Fruit fly (Drosophila melanogaster) whole organism, embryonic: ENCODE measurements around the gene prd1.

Source experiments
- Asciz ChIP-seq: fragments of 200-800 bp; sonication (Bioruptor generic); optimal IDR thresholded peaks from 2 replicates; lab custom pipeline; 2017; ENCODE audit warnings: missing biosample characterization, mild to moderate bottlenecking, missing genetic modification characterization, missing genetic modification reagents
- Bdp1 ChIP-seq: fragments of 200-800 bp; sonication (Bioruptor generic); optimal IDR thresholded peaks from 3 replicates; lab custom pipeline; 2016; ENCODE audit warnings: missing biosample characterization, missing genetic modification characterization
- CG10321 ChIP-seq: fragments of 200-800 bp; sonication (Bioruptor generic); IDR thresholded peaks from 2 replicates; pipeline ENCODE4 v1.3.6; 2022; ENCODE audit warnings: missing biosample characterization, missing genetic modification characterization
- CG12299 ChIP-seq: fragments of 200-800 bp; sonication (Bioruptor generic); optimal IDR thresholded peaks from 2 replicates; lab custom pipeline; 2018; ENCODE audit warnings: missing biosample characterization, mild to moderate bottlenecking, missing genetic modification characterization
- CG12391 ChIP-seq: fragments of 200-800 bp; sonication (Bioruptor generic); optimal IDR thresholded peaks from 3 replicates; lab custom pipeline; 2018; ENCODE audit warnings: missing biosample characterization, mild to moderate bottlenecking, missing genetic modification characterization, moderate library complexity
- CG12942 ChIP-seq: fragments of 200-800 bp; sonication (Bioruptor generic); optimal IDR thresholded peaks from 3 replicates; lab custom pipeline; 2016; ENCODE audit warnings: missing biosample characterization, missing genetic modification characterization
- CG14441 ChIP-seq: fragments of 200-800 bp; sonication (Bioruptor generic); IDR thresholded peaks from 2 replicates; pipeline ENCODE4 v1.3.6; 2022; ENCODE audit warnings: missing biosample characterization, missing genetic modification characterization
- CG15696 ChIP-seq: fragments of 200-800 bp; sonication (Bioruptor generic); optimal IDR thresholded peaks from 2 replicates; lab custom pipeline; 2019; ENCODE audit warnings: missing biosample characterization, mild to moderate bottlenecking, missing genetic modification characterization, moderate library complexity
- CG16779 ChIP-seq: fragments of 200-800 bp; sonication (Bioruptor generic); IDR thresholded peaks from 2 replicates; pipeline ENCODE4 v1.3.6; 2022; ENCODE audit warnings: missing biosample characterization, missing genetic modification characterization
- CG17612 ChIP-seq: fragments of 200-800 bp; sonication (Bioruptor generic); IDR thresholded peaks from 2 replicates; pipeline ENCODE4 v1.3.6; 2022; ENCODE audit warnings: missing biosample characterization, missing genetic modification characterization
- CG1792 ChIP-seq: fragments of 200-800 bp; sonication (Bioruptor generic); optimal IDR thresholded peaks from 2 replicates; lab custom pipeline; 2016; ENCODE audit warnings: missing biosample characterization, missing genetic modification characterization
- CG18262 ChIP-seq: fragments of 200-800 bp; optimal IDR thresholded peaks from 3 replicates; lab custom pipeline; 2019; ENCODE audit warnings: missing biosample characterization, mild to moderate bottlenecking, missing genetic modification characterization, moderate library complexity
- CG2120 ChIP-seq: fragments of 200-800 bp; sonication (Bioruptor generic); optimal IDR thresholded peaks from 3 replicates; lab custom pipeline; 2016; ENCODE audit warnings: missing biosample characterization, missing genetic modification characterization
- CG2129 ChIP-seq: fragments of 200-800 bp; sonication (Bioruptor generic); IDR thresholded peaks from 2 replicates; pipeline ENCODE4 v1.3.6; 2022; ENCODE audit warnings: missing biosample characterization, missing genetic modification characterization; ENCODE audit not compliant: partially characterized antibody
- CG30403 ChIP-seq: fragments of 200-800 bp; sonication (Bioruptor generic); optimal IDR thresholded peaks from 3 replicates; lab custom pipeline; 2016; ENCODE audit warnings: missing biosample characterization, missing genetic modification characterization
- CG3726 ChIP-seq: fragments of 200-800 bp; sonication (Bioruptor generic); IDR thresholded peaks from 3 replicates; pipeline ENCODE4, ENCODE4 v1.3.6; 2022; ENCODE audit warnings: missing biosample characterization, missing genetic modification characterization
- CG4282 ChIP-seq: fragments of 200-800 bp; sonication (Bioruptor generic); optimal IDR thresholded peaks from 2 replicates; lab custom pipeline; 2016; ENCODE audit warnings: missing biosample characterization, missing genetic modification characterization
- CG4707 ChIP-seq: fragments of 200-800 bp; sonication (Bioruptor generic); optimal IDR thresholded peaks from 2 replicates; lab custom pipeline; 2018; ENCODE audit warnings: missing biosample characterization, mild to moderate bottlenecking, missing genetic modification characterization, moderate library complexity
- CG5245 ChIP-seq: fragments of 200-800 bp; sonication (Bioruptor generic); optimal IDR thresholded peaks from 3 replicates; lab custom pipeline; 2016; ENCODE audit warnings: missing biosample characterization, missing genetic modification characterization
- CG6683 ChIP-seq: fragments of 200-800 bp; sonication (Bioruptor generic); optimal IDR thresholded peaks from 2 replicates; lab custom pipeline; 2017; ENCODE audit warnings: missing biosample characterization, mild to moderate bottlenecking, missing genetic modification characterization, missing genetic modification reagents
- CG7372 ChIP-seq: fragments of 200-800 bp; sonication (Bioruptor generic); IDR thresholded peaks from 2 replicates; pipeline ENCODE4 v1.3.6; 2022; ENCODE audit warnings: missing biosample characterization, missing genetic modification characterization
- CG7928 ChIP-seq: fragments of 200-800 bp; sonication (Bioruptor generic); optimal IDR thresholded peaks from 2 replicates; lab custom pipeline; 2017; ENCODE audit warnings: missing biosample characterization, mild to moderate bottlenecking, missing genetic modification characterization
- CG7963 ChIP-seq: fragments of 200-800 bp; sonication (Bioruptor generic); IDR thresholded peaks from 3 replicates; pipeline ENCODE4 v1.3.6; 2022; ENCODE audit warnings: missing biosample characterization, missing genetic modification characterization; ENCODE audit not compliant: partially characterized antibody
- CG8281 ChIP-seq: fragments of 200-800 bp; sonication (Bioruptor generic); optimal IDR thresholded peaks from 2 replicates; lab custom pipeline; 2018; ENCODE audit warnings: missing biosample characterization, mild to moderate bottlenecking, missing genetic modification characterization, moderate library complexity
- CG8924 ChIP-seq: fragments of 200-800 bp; optimal IDR thresholded peaks from 3 replicates; lab custom pipeline; 2019; ENCODE audit warnings: missing biosample characterization, mild to moderate bottlenecking, missing genetic modification characterization, moderate library complexity
- Chrac-16 ChIP-seq: fragments of 200-800 bp; sonication (Bioruptor generic); optimal IDR thresholded peaks from 3 replicates; lab custom pipeline; 2016; ENCODE audit warnings: missing biosample characterization, missing genetic modification characterization
- CoRest ChIP-seq: fragments of 200-800 bp; sonication (Bioruptor generic); optimal IDR thresholded peaks from 3 replicates; lab custom pipeline; 2018; ENCODE audit warnings: missing biosample characterization, mild to moderate bottlenecking, missing genetic modification characterization, moderate library complexity
- CrebB ChIP-seq: fragments of 200-800 bp; sonication (Bioruptor generic); optimal IDR thresholded peaks from 3 replicates; lab custom pipeline; 2018; ENCODE audit warnings: missing biosample characterization, mild to moderate bottlenecking, missing genetic modification characterization
- Doc2 ChIP-seq: fragments of 200-800 bp; sonication (Bioruptor generic); IDR thresholded peaks from 2 replicates; pipeline ENCODE4 v1.3.6; 2022; ENCODE audit warnings: missing biosample characterization, missing genetic modification characterization
- Elba2 ChIP-seq: fragments of 200-800 bp; sonication (Bioruptor generic); optimal IDR thresholded peaks from 3 replicates; lab custom pipeline; 2016; ENCODE audit warnings: missing biosample characterization, missing genetic modification characterization
- Gug ChIP-seq: fragments of 200-800 bp; sonication (Bioruptor generic); IDR thresholded peaks from 4 replicates; pipeline ENCODE4 v1.3.6; 2022; ENCODE audit warnings: missing biosample characterization, missing genetic modification characterization
- Meics ChIP-seq: fragments of 200-800 bp; sonication (Bioruptor generic); optimal IDR thresholded peaks from 2 replicates; lab custom pipeline; 2017; ENCODE audit warnings: missing biosample characterization, mild to moderate bottlenecking, missing genetic modification characterization
- Scr ChIP-seq: fragments of 200-800 bp; sonication (Bioruptor generic); IDR thresholded peaks from 2 replicates; pipeline ENCODE4 v1.3.6; 2022; ENCODE audit warnings: missing biosample characterization, missing genetic modification characterization; ENCODE audit not compliant: partially characterized antibody
- bab2 ChIP-seq: fragments of 200-800 bp; sonication (Bioruptor generic); optimal IDR thresholded peaks from 2 replicates; lab custom pipeline; 2016; ENCODE audit warnings: missing biosample characterization, missing genetic modification characterization
- bcd ChIP-seq: fragments of 200-800 bp; sonication (Bioruptor generic); optimal IDR thresholded peaks from 2 replicates; lab custom pipeline; 2017; ENCODE audit warnings: missing biosample characterization, mild to moderate bottlenecking, missing genetic modification characterization
- cato ChIP-seq: fragments of 200-800 bp; sonication (Bioruptor generic); optimal IDR thresholded peaks from 2 replicates; lab custom pipeline; 2016; ENCODE audit warnings: missing biosample characterization, missing genetic modification characterization, borderline replicate concordance
- corto ChIP-seq: fragments of 200-800 bp; sonication (Bioruptor generic); optimal IDR thresholded peaks from 2 replicates; lab custom pipeline; 2016; ENCODE audit warnings: missing biosample characterization, mild to moderate bottlenecking, missing genetic modification characterization, moderate library complexity
- en ChIP-seq: fragments of 200-800 bp; sonication (Bioruptor generic); optimal IDR thresholded peaks from 2 replicates; lab custom pipeline; 2016; ENCODE audit warnings: missing biosample characterization, missing genetic modification characterization
- exex ChIP-seq: fragments of 200-800 bp; sonication (Bioruptor generic); optimal IDR thresholded peaks from 4 replicates; lab custom pipeline; 2018; ENCODE audit warnings: missing biosample characterization, mild to moderate bottlenecking, missing genetic modification characterization, moderate library complexity
- fd3F ChIP-seq: fragments of 200-800 bp; sonication (Bioruptor generic); optimal IDR thresholded peaks from 2 replicates; lab custom pipeline; 2018; ENCODE audit warnings: missing biosample characterization, mild to moderate bottlenecking, missing genetic modification characterization, moderate library complexity
- fru ChIP-seq: fragments of >200 bp; optimal IDR thresholded peaks from 2 replicates; lab custom pipeline; 2017
- fu2 ChIP-seq: fragments of 200-800 bp; sonication (Bioruptor generic); optimal IDR thresholded peaks from 2 replicates; lab custom pipeline; 2016; ENCODE audit warnings: missing biosample characterization, missing genetic modification characterization
- gsb-n ChIP-seq: fragments of 200-800 bp; sonication (Bioruptor generic); optimal IDR thresholded peaks from 3 replicates; lab custom pipeline; 2018; ENCODE audit warnings: missing biosample characterization, mild to moderate bottlenecking, missing genetic modification characterization
- ind ChIP-seq: fragments of 200-800 bp; sonication (Bioruptor generic); optimal IDR thresholded peaks from 3 replicates; lab custom pipeline; 2016; ENCODE audit warnings: missing biosample characterization, missing genetic modification characterization
- lov ChIP-seq, 2 experiments: fragments of 200-800 bp in 1 of 2; fragments of >200 bp in 1 of 2; sonication (Bioruptor generic) in 1 of 2; IDR thresholded peaks in 1 of 2; optimal IDR thresholded peaks in 1 of 2; 2 replicates in 1 of 2; 3 replicates in 1 of 2; pipeline versions ENCODE4 v1.3.6 to Lab custom; 2017 to 2022; ENCODE audit warnings: missing biosample characterization in 1 of 2, missing genetic modification characterization in 1 of 2
- nerfin-2 ChIP-seq: fragments of 200-800 bp; sonication (Bioruptor generic); IDR thresholded peaks from 2 replicates; pipeline ENCODE4 v1.3.6; 2022; ENCODE audit warnings: missing biosample characterization, missing genetic modification characterization; ENCODE audit not compliant: partially characterized antibody
- pb ChIP-seq: fragments of 200-800 bp; sonication (Bioruptor generic); optimal IDR thresholded peaks from 3 replicates; lab custom pipeline; 2016; ENCODE audit warnings: missing biosample characterization, missing genetic modification characterization
- pnt ChIP-seq: fragments of 200-800 bp; sonication (Bioruptor generic); optimal IDR thresholded peaks from 3 replicates; lab custom pipeline; 2016; ENCODE audit warnings: missing biosample characterization, missing genetic modification characterization
- sd ChIP-seq: fragments of 200-800 bp; sonication (Bioruptor generic); optimal IDR thresholded peaks from 3 replicates; lab custom pipeline; 2018; ENCODE audit warnings: missing biosample characterization, mild to moderate bottlenecking, missing genetic modification characterization, moderate library complexity
- sens-2 ChIP-seq: fragments of 200-800 bp; sonication (Bioruptor generic); IDR thresholded peaks from 2 replicates; pipeline ENCODE4 v1.3.6; 2022; ENCODE audit warnings: missing biosample characterization, missing genetic modification characterization
- tna ChIP-seq: fragments of 200-800 bp; sonication (Bioruptor generic); IDR thresholded peaks from 2 replicates; pipeline ENCODE4 v1.3.6; 2022; ENCODE audit warnings: missing biosample characterization, missing genetic modification characterization; ENCODE audit not compliant: partially characterized antibody
- yki ChIP-seq: fragments of >200 bp; optimal IDR thresholded peaks from 3 replicates; lab custom pipeline; 2018

Gene prd1

DNA sequence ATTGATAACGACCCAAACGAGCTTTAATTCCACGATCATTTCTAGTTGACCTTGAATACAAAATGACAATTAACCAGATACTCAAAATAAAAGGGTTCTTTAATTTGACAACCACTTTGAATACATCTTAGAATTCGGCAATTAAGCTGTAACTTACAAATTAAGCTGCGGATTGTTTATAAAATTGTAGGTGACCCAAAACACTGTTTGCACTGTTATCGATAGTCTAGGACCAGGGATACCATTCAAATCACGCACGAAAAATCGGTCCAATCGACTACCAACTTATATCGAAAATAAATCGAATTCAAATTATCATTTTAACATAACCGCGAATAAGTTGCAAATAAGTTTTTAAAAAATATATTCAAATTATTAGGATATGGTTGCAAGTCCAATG, 35.5 kb upstream of the prd1 start, which contains the start of gene Kyat (continued):
- TF ChIP-seq CoRest (peak; percentile 33), CG10321 (no peak), sens-2 (GFP tag; lab: Robert Waterston, UW) (no peak), CG17612 (GFP tag; lab: Robert Waterston, UW) (no peak), fd3F (GFP tag; lab: Kevin White, UChicago) (no peak), CG7928 (GFP tag; lab: Kevin White, UChicago) (peak; percentile 92), CG8924 (tag; lab: Kevin White, UChicago) (peak; percentile 18), CG3726 (GFP tag; lab: Robert Waterston, UW) (no peak), fru (lab: Kevin White, UChicago) (no peak), cato (GFP tag; lab: Kevin White, UChicago) (no peak), exex (no peak), sd (tag; lab: Kevin White, UChicago) (no peak), fu2 (GFP tag; lab: Kevin White, UChicago) (no peak), CG15696 (tag; lab: Kevin White, UChicago) (no peak), CG8281 (tag; lab: Kevin White, UChicago) (no peak), Gug (GFP tag; lab: Robert Waterston, UW) (no peak), CG12299 (tag; lab: Kevin White, UChicago) (no peak), corto (GFP tag; lab: Kevin White, UChicago) (no peak), CG18262 (tag; lab: Kevin White, UChicago) (no peak), CG4282 (GFP tag; lab: Kevin White, UChicago) (no peak), CG16779 (GFP tag; lab: Robert Waterston, UW) (no peak), CG12391 (tag; lab: Kevin White, UChicago) (peak; percentile 41), CG2129 (GFP tag; lab: Robert Waterston, UW) (peak; percentile 91), gsb-n (no peak), lov (optimal IDR thresholded peaks at IDR 0.05; lab: Kevin White, UChicago) (no peak), lov (GFP tag; IDR thresholded peaks at IDR 0.05; lab: Robert Waterston, UW) (no peak), yki (lab: Kevin White, UChicago) (no peak), CG5245 (GFP tag; lab: Kevin White, UChicago) (no peak), bcd (GFP tag; lab: Kevin White, UChicago) (no peak), Meics (GFP tag; lab: Kevin White, UChicago) (no peak), CrebB (tag; lab: Kevin White, UChicago) (no peak), CG7963 (peak; percentile 97), bab2 (GFP tag; lab: Kevin White, UChicago) (no peak), Bdp1 (no peak), CG30403 (GFP tag; lab: Kevin White, UChicago) (no peak), Elba2 (no peak), Asciz (GFP tag; lab: Kevin White, UChicago) (no peak), CG6683 (GFP tag; lab: Kevin White, UChicago) (no peak), Chrac-16 (GFP tag; lab: Kevin White, UChicago) (no peak), en (GFP tag; lab: Kevin White, UChicago) (no peak), tna (GFP tag; lab: Robert Waterston, UW) (peak; percentile 96), Doc2 (GFP tag; lab: Robert Waterston, UW) (no peak), CG12942 (GFP tag; lab: Kevin White, UChicago) (no peak), CG7372 (GFP tag; lab: Robert Waterston, UW) (no peak), CG1792 (no peak), nerfin-2 (GFP tag; lab: Robert Waterston, UW) (peak; percentile 95), pb (GFP tag; lab: Kevin White, UChicago) (no peak), CG14441 (GFP tag; lab: Robert Waterston, UW) (no peak), CG4707 (GFP tag; lab: Kevin White, UChicago) (no peak), ind (GFP tag; lab: Kevin White, UChicago) (no peak), pnt (no peak), CG2120 (GFP tag; lab: Kevin White, UChicago) (peak; percentile 12), Scr (GFP tag; lab: Robert Waterston, UW) (peak; percentile 96)
